Fruit fly (Drosophila melanogaster) whole organism, embryonic: ENCODE results near the gene eIF4E7.

Experiments used
- CG14014 ChIP-seq: fragments of 200-800 bp; sonication (Bioruptor generic); IDR thresholded peaks from 2 replicates; pipeline ENCODE4 v1.3.6; 2022; ENCODE audit warnings: missing biosample characterization, missing genetic modification characterization
- CG15073 ChIP-seq: fragments of 200-800 bp; sonication (Bioruptor generic); optimal IDR thresholded peaks from 2 replicates; lab custom pipeline; 2016; ENCODE audit warnings: missing biosample characterization, missing genetic modification characterization
- CG7357 ChIP-seq: fragments of 200-800 bp; sonication (Bioruptor generic); IDR thresholded peaks from 3 replicates; pipeline ENCODE4 v1.3.6; 2022; ENCODE audit warnings: missing biosample characterization, missing genetic modification characterization
- CG7745 ChIP-seq: fragments of 200-800 bp; sonication (Bioruptor generic); optimal IDR thresholded peaks from 2 replicates; lab custom pipeline; 2018; ENCODE audit warnings: missing biosample characterization, mild to moderate bottlenecking, missing genetic modification characterization, moderate library complexity
- CG9932 ChIP-seq: fragments of 200-800 bp; sonication (Bioruptor generic); IDR thresholded peaks from 2 replicates; pipeline ENCODE4 v1.3.6; 2022; ENCODE audit warnings: missing biosample characterization, missing genetic modification characterization
- NC2α ChIP-seq: fragments of 200-800 bp; sonication (Bioruptor generic); optimal IDR thresholded peaks from 2 replicates; lab custom pipeline; 2016; ENCODE audit warnings: missing biosample characterization, missing genetic modification characterization
- Xrp1 ChIP-seq: fragments of 200-800 bp; sonication (Bioruptor generic); IDR thresholded peaks from 2 replicates; pipeline ENCODE4 v1.3.6; 2022; ENCODE audit warnings: missing biosample characterization, missing genetic modification characterization
- da ChIP-seq: fragments of 200-800 bp; sonication (Bioruptor generic); optimal IDR thresholded peaks from 2 replicates; lab custom pipeline; 2016; ENCODE audit warnings: missing biosample characterization, missing genetic modification characterization
- kay ChIP-seq: fragments of 200-800 bp; sonication (Bioruptor generic); optimal IDR thresholded peaks from 2 replicates; lab custom pipeline; 2016; ENCODE audit warnings: missing biosample characterization, missing genetic modification characterization
- luna ChIP-seq: fragments of 200-800 bp; sonication (Bioruptor generic); optimal IDR thresholded peaks from 2 replicates; lab custom pipeline; 2016; ENCODE audit warnings: missing biosample characterization, missing genetic modification characterization
- nerfin-2 ChIP-seq: fragments of 200-800 bp; sonication (Bioruptor generic); IDR thresholded peaks from 2 replicates; pipeline ENCODE4 v1.3.6; 2022; ENCODE audit warnings: missing biosample characterization, missing genetic modification characterization; ENCODE audit not compliant: partially characterized antibody
- sug ChIP-seq: fragments of 200-800 bp; optimal IDR thresholded peaks from 2 replicates; lab custom pipeline; 2019; ENCODE audit warnings: missing biosample characterization, mild to moderate bottlenecking, missing genetic modification characterization, moderate library complexity
- usp ChIP-seq: fragments of >200 bp; optimal IDR thresholded peaks from 2 replicates; lab custom pipeline; 2017; ENCODE audit warnings: missing biosample characterization, missing genetic modification characterization
- zfh2 ChIP-seq: fragments of 200-800 bp; sonication (Bioruptor generic); optimal IDR thresholded peaks from 2 replicates; lab custom pipeline; 2016; ENCODE audit warnings: missing biosample characterization, missing genetic modification characterization

DNA sequence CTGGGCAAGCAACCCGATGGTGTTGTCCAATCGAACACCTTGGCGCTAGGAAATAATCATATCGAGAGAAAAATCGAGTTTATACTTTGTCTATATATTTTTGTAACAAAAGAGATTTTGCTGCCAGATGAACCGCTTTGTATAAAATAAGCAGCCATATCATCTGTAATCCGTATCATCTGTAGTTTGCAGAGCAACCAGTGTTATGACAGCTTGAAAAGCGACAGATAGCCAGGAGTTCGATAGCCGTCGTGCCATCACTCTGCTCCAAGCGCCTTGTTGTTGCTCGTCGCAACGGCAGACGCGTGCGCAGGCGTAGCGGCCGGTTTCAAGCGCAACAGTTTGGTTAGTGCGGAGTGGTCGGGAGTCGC lies 27.2 kb downstream of the eIF4E7 start:
- TF ChIP-seq CG7357 (GFP tag; lab: Robert Waterston, UW) = no peak
- no peak for TF ChIP-seq kay (GFP tag; lab: Kevin White, UChicago)
- no peak for TF ChIP-seq CG15073 (GFP tag; lab: Kevin White, UChicago)
- TF ChIP-seq nerfin-2 (GFP tag; lab: Robert Waterston, UW) = no peak
- TF ChIP-seq CG14014 (GFP tag; lab: Robert Waterston, UW) = no peak
- TF ChIP-seq sug (tag; lab: Kevin White, UChicago) = no peak
- no peak for TF ChIP-seq luna (GFP tag; lab: Kevin White, UChicago)
- TF ChIP-seq da (GFP tag; lab: Kevin White, UChicago) = no peak
- TF ChIP-seq CG7745 (tag; lab: Kevin White, UChicago) = no peak
- no peak for TF ChIP-seq NC2α
- TF ChIP-seq zfh2 (GFP tag; lab: Kevin White, UChicago) = no peak
- no peak for TF ChIP-seq usp (GFP tag; lab: Kevin White, UChicago)
- peak; percentile 39 for TF ChIP-seq CG9932
- no peak for TF ChIP-seq Xrp1 (GFP tag; lab: Robert Waterston, UW)
